ENCODE assay signal across 1 fruit fly cellular context in the genomic region with DNA sequence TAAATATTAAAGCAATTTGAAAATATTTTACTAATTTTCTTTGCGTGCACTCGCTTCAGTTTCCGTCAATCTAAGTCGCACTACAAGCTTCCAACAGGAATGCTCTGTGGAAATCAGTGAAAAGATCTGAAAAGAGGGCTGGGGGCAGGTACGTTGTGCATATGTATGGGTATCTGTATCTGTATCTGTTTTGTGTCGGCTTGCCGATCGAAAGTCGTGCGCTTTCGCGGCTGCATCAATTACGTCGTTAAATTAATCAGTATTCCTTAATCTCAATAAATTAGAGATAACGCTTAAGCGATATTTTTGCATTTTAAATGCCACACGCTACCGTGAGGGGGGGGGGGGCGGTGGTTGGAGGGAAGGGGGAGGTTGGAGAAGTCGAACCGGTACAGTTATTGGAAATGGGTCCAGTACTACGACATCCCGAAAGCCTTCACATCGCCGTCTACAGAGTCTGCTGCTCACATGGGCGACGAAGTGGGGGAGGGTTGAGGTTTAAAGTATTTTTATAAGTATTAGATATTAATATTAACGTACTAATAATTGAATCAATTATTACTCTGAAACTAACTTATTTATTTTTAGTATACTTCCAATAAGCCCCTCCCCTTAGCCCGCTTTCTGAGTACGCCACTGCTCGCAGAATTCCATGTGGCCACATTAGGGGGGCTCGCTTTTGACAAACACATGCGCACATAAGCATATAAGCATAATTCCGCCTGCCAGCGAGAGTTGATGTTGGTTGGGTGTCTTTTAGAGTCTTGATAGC.
TF ChIP-seq lines count a peak whose summit lies in the region.

No protein-coding gene starts in this region.

TF ChIP-seq in whole organism, embryonic, 481 proteins besides CTCF, POLR2A, EP300 and RAD21 (continued from another document):
- TF ChIP-seq CG18011 (GFP tag; optimal IDR thresholded peaks at IDR 0.05; lab: Kevin White, UChicago) (peak; percentile 91), CG12071 (GFP tag; optimal IDR thresholded peaks at IDR 0.05; lab: Kevin White, UChicago) (peak; percentile 96), Dp (GFP tag; optimal IDR thresholded peaks at IDR 0.05; lab: Kevin White, UChicago) (peak; percentile 15), CG9727 (GFP tag; optimal IDR thresholded peaks at IDR 0.05; lab: Kevin White, UChicago) (peak; percentile 95), sisA (GFP tag; IDR thresholded peaks at IDR 0.05; lab: Robert Waterston, UW) (peak; percentile 98), fru (optimal IDR thresholded peaks at IDR 0.05; lab: Kevin White, UChicago) (no peak), CG7372 (GFP tag; IDR thresholded peaks at IDR 0.05; lab: Robert Waterston, UW) (peak; percentile 97), rib (GFP tag; IDR thresholded peaks at IDR 0.05; lab: Robert Waterston, UW) (peak; percentile 99), Hr39 (optimal IDR thresholded peaks at IDR 0.05; lab: Kevin White, UChicago) (no peak), Opbp (GFP tag; IDR thresholded peaks at IDR 0.05; lab: Robert Waterston, UW; ENCODE audit: partially characterized antibody) (no peak), CG34376 (GFP tag; optimal IDR thresholded peaks at IDR 0.05; lab: Kevin White, UChicago) (peak; percentile 92), CkIIα-i1 (GFP tag; IDR thresholded peaks at IDR 0.05; lab: Robert Waterston, UW) (peak; percentile 89), unc-4 (GFP tag; IDR thresholded peaks at IDR 0.05; lab: Robert Waterston, UW; ENCODE audit: partially characterized antibody) (no peak), CG17359 (tag; optimal IDR thresholded peaks at IDR 0.05; lab: Kevin White, UChicago) (peak; percentile 99), Meics (GFP tag; optimal IDR thresholded peaks at IDR 0.05; lab: Kevin White, UChicago) (peak; percentile 98), Abd-B (GFP tag; optimal IDR thresholded peaks at IDR 0.05; lab: Kevin White, UChicago) (peak; percentile 97), sc (optimal IDR thresholded peaks at IDR 0.05; lab: Kevin White, UChicago) (no peak), sc (GFP tag; optimal IDR thresholded peaks at IDR 0.05; lab: Kevin White, UChicago) (peak; percentile 91), CG6254 (GFP tag; optimal IDR thresholded peaks at IDR 0.05; lab: Kevin White, UChicago) (peak; percentile 90), CG10209 (GFP tag; optimal IDR thresholded peaks at IDR 0.05; lab: Kevin White, UChicago) (peak; percentile 97)
